Worm (Caenorhabditis elegans) whole organism, early embryonic: Measurements from ENCODE around the gene D1005.5.

Source experiments
- B0310.2 ChIP-seq: sonication (generic microtip); optimal IDR thresholded peaks from 2 replicates; lab custom pipeline; 2016; ENCODE audit warnings: mild to moderate bottlenecking, missing genetic modification characterization, missing compliant biosample characterization
- F13C5.2 ChIP-seq: sonication (generic microtip); optimal IDR thresholded peaks from 2 replicates; lab custom pipeline; 2017; ENCODE audit warnings: mild to moderate bottlenecking, missing genetic modification characterization, inconsistent platforms, missing compliant biosample characterization
- aly-1 ChIP-seq: sonication (generic microtip); optimal IDR thresholded peaks from 2 replicates; lab custom pipeline; 2016; ENCODE audit warnings: missing genetic modification characterization, missing compliant biosample characterization
- ama-1 ChIP-seq: fragments of 150-350 bp; optimal IDR thresholded peaks from 2 replicates; lab custom pipeline; 2014
- ceh-13 ChIP-seq: fragments of 200-800 bp; sonication (Bioruptor generic); optimal IDR thresholded peaks from 2 replicates; lab custom pipeline; 2018; ENCODE audit warnings: mild to moderate bottlenecking, missing genetic modification characterization, missing compliant biosample characterization
- ceh-36 ChIP-seq: sonication (generic microtip); optimal IDR thresholded peaks from 2 replicates; lab custom pipeline; 2016; ENCODE audit warnings: missing genetic modification characterization, inconsistent platforms, missing compliant biosample characterization
- ets-7 ChIP-seq: sonication (generic microtip); optimal IDR thresholded peaks from 2 replicates; lab custom pipeline; 2016; ENCODE audit warnings: missing genotype, missing genetic modification characterization, missing compliant biosample characterization
- flt-1 ChIP-seq: fragments of 200-800 bp; sonication (Bioruptor generic); IDR thresholded peaks from 2 replicates; pipeline ENCODE4 v1.3.6; 2022; ENCODE audit warnings: missing genetic modification characterization, missing compliant biosample characterization
- hmbx-1 ChIP-seq: sonication (generic microtip); optimal IDR thresholded peaks from 2 replicates; lab custom pipeline; 2016; ENCODE audit warnings: mild to moderate bottlenecking, missing genetic modification characterization, missing compliant biosample characterization
- hmg-4 ChIP-seq: fragments of 200-800 bp; sonication (Bioruptor generic); optimal IDR thresholded peaks from 2 replicates; lab custom pipeline; 2018; ENCODE audit warnings: mild to moderate bottlenecking, missing genetic modification characterization, missing compliant biosample characterization
- hnd-1 ChIP-seq: sonication (generic microtip); optimal IDR thresholded peaks from 2 replicates; lab custom pipeline; 2016; ENCODE audit warnings: missing genetic modification characterization, missing compliant biosample characterization
- pes-1 ChIP-seq: fragments of 200-800 bp; sonication (Bioruptor generic); IDR thresholded peaks from 2 replicates; pipeline ENCODE4 v1.3.6; 2022; ENCODE audit warnings: missing genetic modification reagents, missing genetic modification characterization, missing compliant biosample characterization
- scrt-1 ChIP-seq: fragments of 200-800 bp; sonication (Bioruptor generic); IDR thresholded peaks from 2 replicates; pipeline ENCODE4 v1.3.6; 2022; ENCODE audit warnings: missing genetic modification characterization, missing compliant biosample characterization
- sea-1 ChIP-seq: fragments of 200-800 bp; sonication (Bioruptor generic); conservative IDR thresholded peaks from 2 replicates; pipeline ENCODE4 v1.3.6; 2022; ENCODE audit warnings: missing genetic modification characterization, missing compliant biosample characterization
- tbx-11 ChIP-seq: fragments of 200-800 bp; sonication (Bioruptor generic); IDR thresholded peaks from 2 replicates; pipeline ENCODE4 v1.3.6; 2022; ENCODE audit warnings: missing genetic modification characterization, missing compliant biosample characterization
- tbx-37 ChIP-seq: fragments of 200-800 bp; sonication (Bioruptor generic); conservative IDR thresholded peaks from 2 replicates; pipeline ENCODE4 v1.3.6; 2022; ENCODE audit warnings: missing genetic modification reagents, missing genetic modification characterization, missing compliant biosample characterization
- tra-4 ChIP-seq: sonication (generic microtip); optimal IDR thresholded peaks from 2 replicates; lab custom pipeline; 2017; ENCODE audit warnings: missing genetic modification characterization, missing compliant biosample characterization

Gene D1005.5

DNA sequence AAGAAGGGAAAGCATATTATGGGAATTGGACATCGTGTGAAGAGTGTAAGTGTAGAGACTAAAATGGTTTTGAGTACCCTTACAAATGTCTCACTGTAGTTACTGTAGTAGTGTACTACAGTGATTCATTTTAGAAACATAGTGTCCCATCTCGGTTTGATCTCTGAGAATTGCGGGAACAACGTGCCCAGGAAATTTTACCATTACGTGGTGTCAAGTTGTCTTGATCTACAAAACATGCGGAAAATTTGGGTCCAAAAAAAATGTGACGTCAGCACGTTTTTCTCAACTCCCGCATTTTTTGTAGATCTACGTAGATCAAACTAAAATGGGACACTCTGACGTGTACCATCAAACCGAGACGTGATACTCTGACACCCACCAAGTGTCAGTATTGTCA is 10.4 kb upstream of the D1005.5 start:
- no peak for TF ChIP-seq B0310.2
- no peak for TF ChIP-seq flt-1 (GFP tag; lab: Robert Waterston, UW)
- TF ChIP-seq hmbx-1 (tag; lab: Kevin White, UChicago) = no peak
- no peak for TF ChIP-seq aly-1 (tag; lab: Kevin White, UChicago)
- TF ChIP-seq sea-1 = no peak
- no peak for TF ChIP-seq tbx-11
- no peak for TF ChIP-seq hmg-4 (GFP tag; lab: Kevin White, UChicago)
- no peak for TF ChIP-seq tra-4 (tag; lab: Kevin White, UChicago)
- no peak for TF ChIP-seq scrt-1 (GFP tag; lab: Robert Waterston, UW)

ce11 chrX:1480564-1480963 is 7.8 kb upstream of the D1005.5 start:
- TF ChIP-seq hnd-1 (tag; lab: Kevin White, UChicago) = no peak
- TF ChIP-seq flt-1 (GFP tag; lab: Robert Waterston, UW) = no peak
- no peak for TF ChIP-seq ets-7
- TF ChIP-seq pes-1 (GFP tag; lab: Robert Waterston, UW) = no peak
- no peak for TF ChIP-seq hmg-4 (GFP tag; lab: Kevin White, UChicago)
- no peak for TF ChIP-seq tra-4 (tag; lab: Kevin White, UChicago)
- no peak for TF ChIP-seq hmbx-1 (tag; lab: Kevin White, UChicago)
- TF ChIP-seq ceh-13 (GFP tag; lab: Kevin White, UChicago) = no peak
- no peak for TF ChIP-seq tbx-37 (GFP tag; lab: Robert Waterston, UW)
- TF ChIP-seq scrt-1 (GFP tag; lab: Robert Waterston, UW) = no peak
- no peak for TF ChIP-seq B0310.2
- no peak for TF ChIP-seq ama-1 (lab: Kevin White, UChicago)

- TF ChIP-seq hmbx-1 (tag; lab: Kevin White, UChicago) = no peak
- no peak for TF ChIP-seq sea-1
- no peak for TF ChIP-seq aly-1 (tag; lab: Kevin White, UChicago)
- no peak for TF ChIP-seq ama-1 (lab: Kevin White, UChicago)
- TF ChIP-seq ceh-13 (GFP tag; lab: Kevin White, UChicago) = no peak
- TF ChIP-seq B0310.2 = no peak
- no peak for TF ChIP-seq F13C5.2
- no peak for TF ChIP-seq pes-1 (GFP tag; lab: Robert Waterston, UW)
- no peak for TF ChIP-seq tbx-37 (GFP tag; lab: Robert Waterston, UW)
- TF ChIP-seq ceh-36 (tag; lab: Kevin White, UChicago) = no peak
- no peak for TF ChIP-seq tra-4 (tag; lab: Kevin White, UChicago)
- no peak for TF ChIP-seq flt-1 (GFP tag; lab: Robert Waterston, UW)
- no peak for TF ChIP-seq hnd-1 (tag; lab: Kevin White, UChicago)
- TF ChIP-seq ets-7 = no peak
- TF ChIP-seq hmg-4 (GFP tag; lab: Kevin White, UChicago) = no peak
- no peak for TF ChIP-seq tbx-11
- no peak for TF ChIP-seq scrt-1 (GFP tag; lab: Robert Waterston, UW)
Measured at ce11 chrX:1479637-1480036, 6.9 kb upstream of the D1005.5 start.

DNA sequence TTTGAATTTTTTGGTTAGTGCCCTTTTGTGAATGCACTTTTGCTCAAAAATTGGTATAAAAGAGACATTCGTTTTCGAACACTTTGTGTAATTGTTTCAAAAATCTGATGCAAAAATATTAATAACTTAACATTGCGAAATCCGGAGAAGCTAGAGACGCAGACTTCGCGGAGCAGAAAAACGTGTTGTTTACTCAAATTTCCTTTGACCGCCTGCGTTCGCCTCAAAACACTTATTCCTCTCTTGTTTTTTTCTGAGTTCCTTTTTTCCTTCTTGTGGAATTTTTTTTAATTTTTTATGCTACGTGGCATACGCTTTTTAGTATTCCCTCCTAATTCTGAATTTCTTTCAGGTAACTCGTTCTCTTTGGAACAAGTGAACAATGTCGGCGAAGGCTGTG is 6.4 kb upstream of the D1005.5 start, which contains the start of gene acly-1:
Gene acly-1, plus strand, starts transcription at position 353 of the 400 bp plus-strand sequence.
- TF ChIP-seq pes-1 (GFP tag; lab: Robert Waterston, UW) = no peak
- no peak for TF ChIP-seq ceh-36 (tag; lab: Kevin White, UChicago)
- TF ChIP-seq ama-1 (lab: Kevin White, UChicago) = no peak
- no peak for TF ChIP-seq flt-1 (GFP tag; lab: Robert Waterston, UW)
- TF ChIP-seq F13C5.2 = no peak
- no peak for TF ChIP-seq scrt-1 (GFP tag; lab: Robert Waterston, UW)
- no peak for TF ChIP-seq aly-1 (tag; lab: Kevin White, UChicago)
- no peak for TF ChIP-seq B0310.2
- no peak for TF ChIP-seq tbx-11
- no peak for TF ChIP-seq sea-1
- TF ChIP-seq tra-4 (tag; lab: Kevin White, UChicago) = no peak
- TF ChIP-seq hnd-1 (tag; lab: Kevin White, UChicago) = no peak
- no peak for TF ChIP-seq ceh-13 (GFP tag; lab: Kevin White, UChicago)

- no peak for TF ChIP-seq sea-1
- no peak for TF ChIP-seq F13C5.2
- TF ChIP-seq ceh-36 (tag; lab: Kevin White, UChicago) = no peak
- TF ChIP-seq flt-1 (GFP tag; lab: Robert Waterston, UW) = no peak
- no peak for TF ChIP-seq ets-7
- TF ChIP-seq ceh-13 (GFP tag; lab: Kevin White, UChicago) = no peak
- no peak for TF ChIP-seq hnd-1 (tag; lab: Kevin White, UChicago)
- no peak for TF ChIP-seq tbx-37 (GFP tag; lab: Robert Waterston, UW)
- TF ChIP-seq tbx-11 = no peak
- no peak for TF ChIP-seq ama-1 (lab: Kevin White, UChicago)
- TF ChIP-seq pes-1 (GFP tag; lab: Robert Waterston, UW) = no peak
- no peak for TF ChIP-seq hmbx-1 (tag; lab: Kevin White, UChicago)
- no peak for TF ChIP-seq tra-4 (tag; lab: Kevin White, UChicago)
- TF ChIP-seq scrt-1 (GFP tag; lab: Robert Waterston, UW) = no peak
- no peak for TF ChIP-seq aly-1 (tag; lab: Kevin White, UChicago)
- no peak for TF ChIP-seq B0310.2
- no peak for TF ChIP-seq hmg-4 (GFP tag; lab: Kevin White, UChicago)
Measured at ce11 chrX:1478569-1478968, 5.8 kb upstream of the D1005.5 start.

ce11 chrX:1477932-1478331 is 5.2 kb upstream of the D1005.5 start:
- TF ChIP-seq F13C5.2 (no peak), ceh-36 (tag; lab: Kevin White, UChicago) (no peak), ets-7 (no peak), hmg-4 (GFP tag; lab: Kevin White, UChicago) (no peak), ama-1 (lab: Kevin White, UChicago) (no peak), pes-1 (GFP tag; lab: Robert Waterston, UW) (no peak), B0310.2 (no peak), ceh-13 (GFP tag; lab: Kevin White, UChicago) (no peak), tbx-37 (GFP tag; lab: Robert Waterston, UW) (no peak), tra-4 (tag; lab: Kevin White, UChicago) (no peak)

DNA sequence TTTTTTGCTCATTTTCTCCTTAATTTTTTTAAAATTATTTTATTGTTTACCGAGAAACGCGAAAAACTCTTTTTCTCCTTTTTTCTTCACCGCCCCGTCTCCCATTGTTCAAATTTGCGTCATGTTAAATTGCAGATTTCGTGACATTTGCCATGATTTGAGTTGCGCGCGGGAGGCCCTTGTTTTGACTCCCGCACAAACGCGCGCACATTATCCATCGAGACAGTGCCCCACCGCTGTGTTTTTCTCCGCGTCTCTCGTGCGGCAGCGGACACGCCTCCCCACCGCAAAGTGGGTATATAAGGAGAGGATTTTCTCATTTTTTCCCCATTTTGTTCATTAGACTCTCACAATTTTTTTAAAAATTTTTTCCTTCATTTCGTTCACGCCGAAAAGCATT is 3.2 kb upstream of the D1005.5 start:
- TF ChIP-seq flt-1 (GFP tag; lab: Robert Waterston, UW) (no peak), pes-1 (GFP tag; lab: Robert Waterston, UW) (no peak), hmg-4 (GFP tag; lab: Kevin White, UChicago) (no peak), sea-1 (no peak), ceh-36 (tag; lab: Kevin White, UChicago) (no peak)
